In the genomic region with DNA sequence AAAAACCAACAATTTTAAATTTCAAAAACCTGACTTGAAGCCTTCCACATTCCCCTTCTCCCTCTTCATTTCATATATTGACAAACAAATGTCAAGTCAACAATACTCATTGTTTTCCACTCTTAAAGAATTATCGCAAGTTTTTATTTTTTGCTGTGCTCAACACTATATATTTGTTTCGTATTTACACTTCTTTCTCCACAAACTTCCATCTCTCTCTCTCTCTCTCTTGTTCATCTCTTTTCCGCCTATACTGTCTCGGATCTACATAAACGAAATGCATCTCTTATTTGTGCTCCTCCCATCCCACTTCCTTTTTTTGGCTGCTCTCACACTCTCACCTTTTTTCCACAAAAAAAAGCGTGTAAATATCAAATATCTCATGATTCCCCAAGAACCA, we compare ENCODE assay signal across 3 worm cellular contexts.
A peak's percentile ranks its signal among the peaks of the same experiment; 100 is the strongest.
TF ChIP-seq lines count a peak whose summit lies in the region.

A gene (plus strand): TSS at position 301 of the 400 bp plus-strand sequence.

TF ChIP-seq in whole organism, L3 larva, 47 proteins besides CTCF, POLR2A, EP300 and RAD21:
- TF ChIP-seq ceh-9 (tag; optimal IDR thresholded peaks at IDR 0.05; lab: Kevin White, UChicago): no peak
- TF ChIP-seq ceh-82 (tag; optimal IDR thresholded peaks at IDR 0.05; lab: Kevin White, UChicago): no peak
- peak; percentile 90 for TF ChIP-seq pha-4 (tag; optimal IDR thresholded peaks at IDR 0.05; lab: Kevin White, UChicago)
TF ChIP-seq in whole organism, L3 larva: peak in this region for 1.

TF ChIP-seq in whole organism, L4 larva, 104 proteins besides CTCF, POLR2A, EP300 and RAD21:
- TF ChIP-seq zag-1 (tag; optimal IDR thresholded peaks at IDR 0.05; lab: Kevin White, UChicago) (no peak), egl-43 (GFP tag; IDR thresholded peaks at IDR 0.05; lab: Robert Waterston, UW) (no peak), fos-1 (tag; optimal IDR thresholded peaks at IDR 0.05; lab: Kevin White, UChicago) (no peak), aha-1 (tag; lab: Kevin White, UChicago) (peak; percentile 54)

TF ChIP-seq in whole organism, mixed stage, embryonic, 35 proteins besides CTCF, POLR2A, EP300 and RAD21:
- TF ChIP-seq elt-3 (tag; optimal IDR thresholded peaks at IDR 0.05; lab: Kevin White, UChicago) (no peak), pha-4 (tag; optimal IDR thresholded peaks at IDR 0.05; lab: Kevin White, UChicago) (peak; percentile 14), sptf-1 (tag; optimal IDR thresholded peaks at IDR 0.05; lab: Kevin White, UChicago) (no peak)
